Worm (Caenorhabditis elegans): ENCODE measurements around the gene sqt-3.

DNA sequence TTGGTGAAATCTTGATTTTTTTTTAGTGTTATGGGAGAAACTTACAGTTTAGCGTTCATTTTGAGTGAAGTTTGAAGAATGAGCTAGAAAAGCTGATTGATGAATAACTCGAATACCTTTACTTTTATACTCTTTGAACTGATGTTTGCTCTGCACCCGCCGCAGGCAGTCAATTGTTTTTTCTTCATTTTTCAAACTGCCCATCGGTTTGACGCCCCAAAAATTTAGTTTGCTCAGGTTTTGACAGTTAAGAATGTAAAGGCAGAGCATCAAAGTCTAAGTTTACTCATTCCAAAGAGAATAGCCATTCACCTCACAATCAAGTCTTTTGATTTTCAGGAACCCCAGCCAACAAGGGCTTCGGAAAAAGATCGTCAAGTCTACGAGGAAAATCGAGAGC lies 9.1 kb downstream of the sqt-3 start, which contains the start of gene fipr-1:
- TF ChIP-seq ama-1 (optimal IDR thresholded peaks at IDR 0.05) (no peak), ama-1 (GFP tag; optimal IDR thresholded peaks at IDR 0.05) (no peak), nfyb-1 (GFP tag; IDR thresholded peaks at IDR 0.05) (no peak), nhr-90 (tag; optimal IDR thresholded peaks at IDR 0.05) (no peak), akir-1 (GFP tag; optimal IDR thresholded peaks at IDR 0.05) (no peak), ceh-100 (GFP tag; IDR thresholded peaks at IDR 0.05) (no peak), unc-130 (GFP tag; optimal IDR thresholded peaks at IDR 0.05) (no peak), F57C9.4 (tag; optimal IDR thresholded peaks at IDR 0.05) (no peak), pha-4 (tag; optimal IDR thresholded peaks at IDR 0.05) (no peak), dpl-1 (GFP tag; optimal IDR thresholded peaks at IDR 0.05) (no peak), let-526 (GFP tag; IDR thresholded peaks at IDR 0.05) (no peak), unc-62 (GFP tag; optimal IDR thresholded peaks at IDR 0.05) (no peak), dpff-1 (tag; optimal IDR thresholded peaks at IDR 0.05) (no peak), xnd-1 (tag; optimal IDR thresholded peaks at IDR 0.05) (no peak)
